Worm (Caenorhabditis elegans) whole organism, early embryonic: ENCODE measurements around the gene F59B10.2.

Experiments used
- F13C5.2 ChIP-seq: sonication (generic microtip); optimal IDR thresholded peaks from 2 replicates; lab custom pipeline; 2017; ENCODE audit warnings: mild to moderate bottlenecking, missing genetic modification characterization, inconsistent platforms, missing compliant biosample characterization
- aly-1 ChIP-seq: sonication (generic microtip); optimal IDR thresholded peaks from 2 replicates; lab custom pipeline; 2016; ENCODE audit warnings: missing genetic modification characterization, missing compliant biosample characterization
- ama-1 ChIP-seq: fragments of 150-350 bp; optimal IDR thresholded peaks from 2 replicates; lab custom pipeline; 2014
- ceh-13 ChIP-seq: fragments of 200-800 bp; sonication (Bioruptor generic); optimal IDR thresholded peaks from 2 replicates; lab custom pipeline; 2018; ENCODE audit warnings: mild to moderate bottlenecking, missing genetic modification characterization, missing compliant biosample characterization
- ceh-36 ChIP-seq: sonication (generic microtip); optimal IDR thresholded peaks from 2 replicates; lab custom pipeline; 2016; ENCODE audit warnings: missing genetic modification characterization, inconsistent platforms, missing compliant biosample characterization
- flt-1 ChIP-seq: fragments of 200-800 bp; sonication (Bioruptor generic); IDR thresholded peaks from 2 replicates; pipeline ENCODE4 v1.3.6; 2022; ENCODE audit warnings: missing genetic modification characterization, missing compliant biosample characterization
- hmbx-1 ChIP-seq: sonication (generic microtip); optimal IDR thresholded peaks from 2 replicates; lab custom pipeline; 2016; ENCODE audit warnings: mild to moderate bottlenecking, missing genetic modification characterization, missing compliant biosample characterization
- hnd-1 ChIP-seq: sonication (generic microtip); optimal IDR thresholded peaks from 2 replicates; lab custom pipeline; 2016; ENCODE audit warnings: missing genetic modification characterization, missing compliant biosample characterization
- pes-1 ChIP-seq: fragments of 200-800 bp; sonication (Bioruptor generic); IDR thresholded peaks from 2 replicates; pipeline ENCODE4 v1.3.6; 2022; ENCODE audit warnings: missing genetic modification reagents, missing genetic modification characterization, missing compliant biosample characterization
- scrt-1 ChIP-seq: fragments of 200-800 bp; sonication (Bioruptor generic); IDR thresholded peaks from 2 replicates; pipeline ENCODE4 v1.3.6; 2022; ENCODE audit warnings: missing genetic modification characterization, missing compliant biosample characterization
- sea-1 ChIP-seq: fragments of 200-800 bp; sonication (Bioruptor generic); conservative IDR thresholded peaks from 2 replicates; pipeline ENCODE4 v1.3.6; 2022; ENCODE audit warnings: missing genetic modification characterization, missing compliant biosample characterization
- tbx-11 ChIP-seq: fragments of 200-800 bp; sonication (Bioruptor generic); IDR thresholded peaks from 2 replicates; pipeline ENCODE4 v1.3.6; 2022; ENCODE audit warnings: missing genetic modification characterization, missing compliant biosample characterization
- tbx-37 ChIP-seq: fragments of 200-800 bp; sonication (Bioruptor generic); conservative IDR thresholded peaks from 2 replicates; pipeline ENCODE4 v1.3.6; 2022; ENCODE audit warnings: missing genetic modification reagents, missing genetic modification characterization, missing compliant biosample characterization
- tra-4 ChIP-seq: sonication (generic microtip); optimal IDR thresholded peaks from 2 replicates; lab custom pipeline; 2017; ENCODE audit warnings: missing genetic modification characterization, missing compliant biosample characterization

DNA sequence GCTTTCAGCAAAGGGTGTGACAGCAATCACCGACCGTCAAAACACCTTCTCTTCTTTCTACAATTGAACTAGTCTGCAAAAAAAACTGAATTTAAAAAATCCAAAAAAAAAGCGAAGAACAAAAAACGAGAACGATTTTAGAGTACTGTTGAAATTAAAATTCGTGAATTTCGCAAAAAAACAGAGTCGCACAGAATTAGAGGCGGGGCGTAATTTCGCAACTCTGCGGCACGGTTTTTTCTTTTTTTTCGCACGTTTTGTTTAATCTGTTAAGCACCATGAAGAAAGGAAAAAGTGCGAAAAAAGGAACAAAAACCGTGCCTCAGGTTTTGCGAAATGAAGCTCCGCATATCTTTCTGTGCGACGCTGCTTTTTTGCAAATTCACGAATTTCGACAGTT, 45.3 kb upstream of the F59B10.2 start, which contains the start of gene mnk-1:
- TF ChIP-seq scrt-1: no peak
- TF ChIP-seq tbx-37 (GFP tag; lab: Robert Waterston, UW): no peak
- TF ChIP-seq ama-1 (lab: Kevin White, UChicago): no peak
- no peak for TF ChIP-seq pes-1 (GFP tag; lab: Robert Waterston, UW)
- no peak for TF ChIP-seq aly-1 (tag; lab: Kevin White, UChicago)
- TF ChIP-seq tra-4: no peak
- TF ChIP-seq hnd-1 (tag; lab: Kevin White, UChicago): no peak
- TF ChIP-seq flt-1: no peak
- no peak for TF ChIP-seq ceh-36 (tag; lab: Kevin White, UChicago)
- TF ChIP-seq ceh-13 (GFP tag; lab: Kevin White, UChicago): no peak
- no peak for TF ChIP-seq hmbx-1 (tag; lab: Kevin White, UChicago)
- TF ChIP-seq F13C5.2 (tag; lab: Kevin White, UChicago): no peak
- TF ChIP-seq tbx-11 (GFP tag; lab: Robert Waterston, UW): no peak
- TF ChIP-seq sea-1 (GFP tag; lab: Robert Waterston, UW): no peak
